Fruit fly (Drosophila melanogaster): ENCODE data around the gene dock.

dock gene

DNA sequence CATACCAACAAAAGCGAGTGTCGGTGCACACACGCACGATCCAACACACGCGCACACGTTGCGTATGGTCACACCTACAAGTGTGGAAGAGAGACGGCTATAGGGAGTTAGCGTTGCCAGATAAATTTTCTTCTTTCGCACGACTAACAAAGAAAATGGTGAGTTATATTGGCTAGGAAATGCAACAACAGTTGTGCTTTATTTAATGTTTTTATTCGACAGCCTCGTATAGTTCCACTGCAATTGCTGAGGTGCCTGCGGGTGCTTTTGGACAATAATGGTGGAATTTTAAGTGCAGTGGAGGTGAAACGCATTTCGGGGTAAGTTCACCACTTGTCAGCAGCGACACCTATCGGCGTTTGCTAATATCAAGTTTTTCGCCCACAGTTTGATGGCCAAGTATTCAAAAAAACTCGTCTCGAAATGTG is 45.7 kb downstream of the dock start:
- TF ChIP-seq CG4496 (GFP tag; IDR thresholded peaks at IDR 0.05), result no peak
- no peak for TF ChIP-seq Pif1A (GFP tag; optimal IDR thresholded peaks at IDR 0.05)
- no peak for TF ChIP-seq CG14655 (GFP tag; optimal IDR thresholded peaks at IDR 0.05)
- no peak for TF ChIP-seq Pif1B (GFP tag; optimal IDR thresholded peaks at IDR 0.05)
- TF ChIP-seq CG17806 (tag; optimal IDR thresholded peaks at IDR 0.05), result no peak
- TF ChIP-seq CG8159 (tag; optimal IDR thresholded peaks at IDR 0.05), result no peak
- no peak for TF ChIP-seq Ets98B (GFP tag; IDR thresholded peaks at IDR 0.05)

DNA sequence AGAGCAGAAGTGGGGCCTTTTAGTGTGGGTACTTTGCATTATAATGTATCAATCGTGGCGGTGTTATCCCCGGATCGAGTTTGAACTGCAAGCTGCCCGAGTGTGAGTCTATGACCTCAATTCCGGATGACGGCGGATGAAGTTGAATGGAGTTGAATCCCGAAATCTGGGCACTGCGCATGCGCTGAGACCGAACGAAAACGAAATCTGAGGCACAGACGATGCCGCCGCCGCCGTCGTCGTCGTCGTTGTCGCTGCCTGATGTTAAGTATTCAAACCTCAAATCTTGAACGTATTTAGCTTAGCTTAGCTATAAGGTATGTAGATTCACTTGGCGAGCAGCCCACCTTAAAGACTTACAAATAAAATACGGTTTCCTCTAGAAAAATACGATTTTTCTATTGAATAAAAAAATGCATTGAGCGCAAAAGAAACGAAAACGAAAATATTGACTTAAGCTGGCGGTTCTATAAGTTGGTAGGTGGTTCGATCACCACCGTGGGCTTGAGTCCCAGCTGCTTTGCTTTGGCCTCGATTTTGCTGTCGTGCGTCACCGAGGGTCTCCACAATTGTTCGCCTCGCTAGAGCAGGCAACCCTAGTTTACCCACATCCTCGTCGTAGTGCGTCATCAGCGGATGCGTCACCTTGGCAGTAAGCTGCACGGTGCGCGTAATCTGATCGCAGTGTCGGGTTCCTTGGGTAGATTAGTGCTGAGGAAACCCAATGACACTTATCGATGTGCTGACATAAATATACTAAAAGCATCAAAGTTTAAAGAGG is 48.1 kb downstream of the dock start:
- TF ChIP-seq gl (tag; optimal IDR thresholded peaks at IDR 0.05) (no peak), CG32121 (GFP tag; IDR thresholded peaks at IDR 0.05) (peak; percentile 40; the same call in 1 of the 2 replicates), CG15710 (tag; optimal IDR thresholded peaks at IDR 0.05) (no peak), CG10348 (GFP tag; IDR thresholded peaks at IDR 0.05) (no peak), Ets98B (GFP tag; IDR thresholded peaks at IDR 0.05) (0 out of 2 replicates have a peak, but pooled peaks have one; percentile 12)

DNA sequence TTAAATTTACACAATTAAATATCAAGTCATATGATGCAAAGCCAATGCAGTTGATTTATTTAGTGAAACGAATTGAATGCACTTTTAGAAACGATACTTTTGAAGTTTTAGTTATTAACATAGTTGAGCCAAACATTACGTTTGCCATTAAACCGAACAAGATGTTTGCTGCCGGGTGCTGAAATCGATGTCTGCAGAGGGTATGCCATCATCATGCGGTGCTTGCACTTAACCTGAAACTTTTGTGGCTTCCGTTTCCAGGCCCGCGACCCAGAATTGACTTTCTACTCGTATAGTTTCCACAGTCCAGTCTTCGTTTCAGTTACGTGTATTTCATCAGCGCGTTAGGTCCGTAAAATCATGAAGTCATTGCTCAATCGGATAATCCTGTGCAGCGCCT is 51.2 kb downstream of the dock start, which contains the start of gene ninaA:
Gene ninaA (plus strand): TSS at position 301 of the 400 bp plus-strand sequence.
- TF ChIP-seq CG9948 (tag; optimal IDR thresholded peaks at IDR 0.05) (no peak), CG34367 (tag; optimal IDR thresholded peaks at IDR 0.05) (no peak), CG8301 (tag; optimal IDR thresholded peaks at IDR 0.05) (no peak), CG15710 (tag; optimal IDR thresholded peaks at IDR 0.05) (no peak), CG32121 (GFP tag; IDR thresholded peaks at IDR 0.05) (no peak), CG8159 (tag; optimal IDR thresholded peaks at IDR 0.05) (no peak), Pif1B (GFP tag; optimal IDR thresholded peaks at IDR 0.05) (no peak), Ets98B (GFP tag; IDR thresholded peaks at IDR 0.05) (no peak), Snoo (tag; optimal IDR thresholded peaks at IDR 0.05) (no peak), EcR (GFP tag; optimal IDR thresholded peaks at IDR 0.05) (no peak), D1 (tag; optimal IDR thresholded peaks at IDR 0.05) (no peak), CG17806 (tag; optimal IDR thresholded peaks at IDR 0.05) (no peak), CG10348 (GFP tag; IDR thresholded peaks at IDR 0.05) (no peak), Pif1A (GFP tag; optimal IDR thresholded peaks at IDR 0.05) (no peak), CG13204 (GFP tag; optimal IDR thresholded peaks at IDR 0.05) (no peak), CG4496 (GFP tag; IDR thresholded peaks at IDR 0.05) (no peak), CG14655 (GFP tag; optimal IDR thresholded peaks at IDR 0.05) (no peak), CG12605 (GFP tag; IDR thresholded peaks at IDR 0.05) (no peak), rn (GFP tag; IDR thresholded peaks at IDR 0.05) (no peak), gl (tag; optimal IDR thresholded peaks at IDR 0.05) (no peak)

Measured in whole organism, pupa.